Fruit fly (Drosophila melanogaster): Measurements from ENCODE around the gene Dsk.

Dsk gene

dm6 chr3R:4176728-4177127 lies 13.3 kb downstream of the Dsk start:
- peak; percentile 14 for TF ChIP-seq zen (tag; optimal IDR thresholded peaks at IDR 0.05)
- peak; percentile 59; the same call in 2 of the 3 replicates for TF ChIP-seq CG2199 (GFP tag; IDR thresholded peaks at IDR 0.05)
- no peak for TF ChIP-seq CG2875 (GFP tag; optimal IDR thresholded peaks at IDR 0.05)
- TF ChIP-seq Blimp-1 (GFP tag; optimal IDR thresholded peaks at IDR 0.05): peak; percentile 69
- TF ChIP-seq lbe (GFP tag; optimal IDR thresholded peaks at IDR 0.05): no peak
- peak; percentile 28 for TF ChIP-seq CG10431 (GFP tag; optimal IDR thresholded peaks at IDR 0.05)
- no peak for TF ChIP-seq CG31224 (GFP tag; IDR thresholded peaks at IDR 0.05)

DNA sequence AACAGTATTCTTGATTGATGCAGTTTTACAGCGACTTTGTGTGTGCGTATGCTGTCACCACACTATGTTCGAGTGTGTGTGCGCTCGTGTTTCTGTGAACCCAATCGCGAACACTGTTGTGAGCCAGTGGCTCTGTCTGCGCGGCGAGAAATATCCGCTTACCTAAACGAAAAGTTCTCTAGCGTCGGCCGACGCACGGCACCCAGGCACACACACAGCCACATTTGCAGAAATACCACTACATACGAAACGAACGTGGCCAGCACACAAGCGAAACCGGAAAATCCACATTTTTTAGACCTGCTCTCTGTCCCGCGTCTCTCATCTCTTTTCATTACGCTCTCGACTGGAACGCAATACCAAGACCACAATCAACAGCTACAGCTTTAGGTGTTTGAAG lies 15.1 kb downstream of the Dsk start:
- peak; percentile 1 for TF ChIP-seq Med (GFP tag)
- peak; percentile 12 for TF ChIP-seq CG9437 (GFP tag; optimal IDR thresholded peaks at IDR 0.05)
- TF ChIP-seq CG11723 (GFP tag; optimal IDR thresholded peaks at IDR 0.05): peak; percentile 61
- TF ChIP-seq Deaf1 (tag; optimal IDR thresholded peaks at IDR 0.05): peak; percentile 57
- peak; percentile 43 to 62 for TF ChIP-seq Trl (optimal IDR thresholded peaks at IDR 0.05)
- no peak for TF ChIP-seq Trl (GFP tag; optimal IDR thresholded peaks at IDR 0.05)
- no peak for TF ChIP-seq CG6854 (GFP tag; optimal IDR thresholded peaks at IDR 0.05)
- TF ChIP-seq Rfx (GFP tag; IDR thresholded peaks at IDR 0.05): no peak
- peak; percentile 83 for TF ChIP-seq cg (GFP tag; optimal IDR thresholded peaks at IDR 0.05)
- no peak for TF ChIP-seq CG3281 (GFP tag; optimal IDR thresholded peaks at IDR 0.05)
- TF ChIP-seq Spps (tag; optimal IDR thresholded peaks at IDR 0.05): no peak
- TF ChIP-seq CG8290 (GFP tag; optimal IDR thresholded peaks at IDR 0.05): no peak
- peak in 1 of 2 experiments; percentile 45 for TF ChIP-seq CG8290 (tag; optimal IDR thresholded peaks at IDR 0.05)
- TF ChIP-seq CG13894 (tag; optimal IDR thresholded peaks at IDR 0.05): peak; percentile 30
- TF ChIP-seq sob (GFP tag; IDR thresholded peaks at IDR 0.05): 0 out of 2 replicates have a peak, but pooled peaks have one; percentile 12
- peak; percentile 90 for TF ChIP-seq chinmo (GFP tag; IDR thresholded peaks at IDR 0.05; ENCODE audit: partially characterized antibody)
- no peak for TF ChIP-seq E2f2 (GFP tag; IDR thresholded peaks at IDR 0.05)
- peak; percentile 17 for TF ChIP-seq yki (optimal IDR thresholded peaks at IDR 0.05)
- no peak for TF ChIP-seq hkb (optimal IDR thresholded peaks at IDR 0.05)
- no peak for TF ChIP-seq hkb (GFP tag; IDR thresholded peaks at IDR 0.05)
- peak; percentile 44 for TF ChIP-seq kni (GFP tag; optimal IDR thresholded peaks at IDR 0.05)
- 0 out of 3 replicates have a peak, but pooled peaks have one; percentile 15 for TF ChIP-seq mld (GFP tag; IDR thresholded peaks at IDR 0.05; ENCODE audit: partially characterized antibody)
- TF ChIP-seq CG10543 (GFP tag; optimal IDR thresholded peaks at IDR 0.05): peak; percentile 11
- peak; percentile 96 for TF ChIP-seq sd (tag; optimal IDR thresholded peaks at IDR 0.05)
- peak; percentile 7 for TF ChIP-seq nom (GFP tag; optimal IDR thresholded peaks at IDR 0.05)
- TF ChIP-seq CG11247 (GFP tag; IDR thresholded peaks at IDR 0.05): no peak
- peak; percentile 93 for TF ChIP-seq CG15479 (GFP tag; optimal IDR thresholded peaks at IDR 0.05)
- TF ChIP-seq HLHmδ (GFP tag; optimal IDR thresholded peaks at IDR 0.05): peak; percentile 6
- no peak for TF ChIP-seq CG12071 (GFP tag; optimal IDR thresholded peaks at IDR 0.05)

dm6 chr3R:4174470-4174869 lies 15.6 kb downstream of the Dsk start, which contains the start of gene CG12581:
CG12581 (plus strand) TSS chr3R:4174632.
- TF ChIP-seq E2f2 (GFP tag; IDR thresholded peaks at IDR 0.05) (no peak), yki (optimal IDR thresholded peaks at IDR 0.05) (peak; percentile 15), gro (GFP tag; optimal IDR thresholded peaks at IDR 0.05) (no peak), sens (GFP tag) (peak; percentile 7), Blimp-1 (GFP tag; optimal IDR thresholded peaks at IDR 0.05) (peak; percentile 56), CG18599 (GFP tag; optimal IDR thresholded peaks at IDR 0.05) (peak; percentile 30), CG7556 (GFP tag; optimal IDR thresholded peaks at IDR 0.05) (no peak), HLH3B (GFP tag; IDR thresholded peaks at IDR 0.05) (peak; percentile 18; the same call in 1 of the 2 replicates), CG8290 (GFP tag; optimal IDR thresholded peaks at IDR 0.05) (no peak), CG8290 (tag; optimal IDR thresholded peaks at IDR 0.05) (peak in 1 of 2 experiments; percentile 26), CG10321 (GFP tag; IDR thresholded peaks at IDR 0.05) (0 out of 2 replicates have a peak, but pooled peaks have one; percentile 6), Ada2b (GFP tag; IDR thresholded peaks at IDR 0.05) (no peak), CG12659 (GFP tag; optimal IDR thresholded peaks at IDR 0.05) (peak; percentile 1), sens-2 (GFP tag; IDR thresholded peaks at IDR 0.05) (0 out of 2 replicates have a peak, but pooled peaks have one; percentile 13), Med (GFP tag) (peak; percentile 87), hkb (optimal IDR thresholded peaks at IDR 0.05) (no peak), hkb (GFP tag; IDR thresholded peaks at IDR 0.05) (0 out of 2 replicates have a peak, but pooled peaks have one; percentile 8), kni (GFP tag; optimal IDR thresholded peaks at IDR 0.05) (peak; percentile 60), tgo (GFP tag; IDR thresholded peaks at IDR 0.05) (no peak), CG11723 (GFP tag; optimal IDR thresholded peaks at IDR 0.05) (peak; percentile 40), CG12769 (tag; optimal IDR thresholded peaks at IDR 0.05) (peak; percentile 55), Bgb (GFP tag; IDR thresholded peaks at IDR 0.05; ENCODE audit: partially characterized antibody) (0 out of 2 replicates have a peak, but pooled peaks have one; percentile 2)

Data from whole organism, embryonic.